Fruit fly (Drosophila melanogaster) whole organism, embryonic: ENCODE measurements around the gene CG44006.

Experiments
- Antp ChIP-seq: fragments of 200-800 bp; sonication (Bioruptor generic); optimal IDR thresholded peaks from 3 replicates; lab custom pipeline; 2016; ENCODE audit warnings: missing biosample characterization, missing genetic modification characterization
- Atf-2 ChIP-seq: fragments of 200-800 bp; sonication (Bioruptor generic); optimal IDR thresholded peaks from 2 replicates; lab custom pipeline; 2016; ENCODE audit warnings: missing biosample characterization, missing genetic modification characterization
- Awh ChIP-seq: fragments of 200-800 bp; sonication (Bioruptor generic); IDR thresholded peaks from 2 replicates; pipeline ENCODE4, ENCODE4 v1.3.6; 2022; ENCODE audit warnings: missing biosample characterization, missing genetic modification characterization
- Bgb ChIP-seq: fragments of 200-800 bp; sonication (Bioruptor generic); IDR thresholded peaks from 2 replicates; pipeline ENCODE4 v1.3.6; 2022; ENCODE audit warnings: missing biosample characterization, missing genetic modification characterization; ENCODE audit not compliant: partially characterized antibody
- CG10209 ChIP-seq: fragments of 200-800 bp; sonication (Bioruptor generic); optimal IDR thresholded peaks from 3 replicates; lab custom pipeline; 2017; ENCODE audit warnings: missing biosample characterization, mild to moderate bottlenecking, missing genetic modification characterization, missing genetic modification reagents
- CG10274 ChIP-seq: fragments of 200-800 bp; sonication (Bioruptor generic); optimal IDR thresholded peaks from 3 replicates; lab custom pipeline; 2017; ENCODE audit warnings: missing biosample characterization, mild to moderate bottlenecking, missing genetic modification characterization
- CG10321 ChIP-seq: fragments of 200-800 bp; sonication (Bioruptor generic); IDR thresholded peaks from 2 replicates; pipeline ENCODE4 v1.3.6; 2022; ENCODE audit warnings: missing biosample characterization, missing genetic modification characterization
- CG11398 ChIP-seq: fragments of 200-800 bp; sonication (Bioruptor generic); optimal IDR thresholded peaks from 2 replicates; lab custom pipeline; 2016; ENCODE audit warnings: missing biosample characterization, missing genetic modification characterization
- CG12071 ChIP-seq: fragments of 200-800 bp; sonication (Bioruptor generic); optimal IDR thresholded peaks from 3 replicates; lab custom pipeline; 2018; ENCODE audit warnings: missing biosample characterization, mild to moderate bottlenecking, missing genetic modification characterization
- CG12659 ChIP-seq: fragments of 200-800 bp; sonication (Bioruptor generic); optimal IDR thresholded peaks from 3 replicates; lab custom pipeline; 2017; ENCODE audit warnings: mild to moderate bottlenecking, missing biosample characterization, missing genetic modification reagents, missing genetic modification characterization
- CG14860 ChIP-seq: fragments of 200-800 bp; sonication (Bioruptor generic); IDR thresholded peaks from 3 replicates; pipeline ENCODE4 v1.3.6; 2022; ENCODE audit warnings: missing biosample characterization, missing genetic modification characterization; ENCODE audit not compliant: partially characterized antibody
- CG16815 ChIP-seq: fragments of 200-800 bp; sonication (Bioruptor generic); optimal IDR thresholded peaks from 3 replicates; lab custom pipeline; 2017; ENCODE audit warnings: missing biosample characterization, mild to moderate bottlenecking, missing genetic modification characterization
- CG17912 ChIP-seq: fragments of 200-800 bp; sonication (Bioruptor generic); optimal IDR thresholded peaks from 2 replicates; lab custom pipeline; 2018; ENCODE audit warnings: missing biosample characterization, mild to moderate bottlenecking, missing genetic modification characterization
- CG2678 ChIP-seq: fragments of 200-800 bp; sonication (Bioruptor generic); optimal IDR thresholded peaks from 3 replicates; lab custom pipeline; 2019; ENCODE audit warnings: missing biosample characterization, mild to moderate bottlenecking, missing genetic modification characterization, moderate library complexity
- CG32767 ChIP-seq: fragments of 200-800 bp; sonication (Bioruptor generic); IDR thresholded peaks from 2 replicates; pipeline ENCODE4 v1.3.6; 2022; ENCODE audit warnings: missing biosample characterization, missing genetic modification characterization
- CG32772 ChIP-seq: fragments of 200-800 bp; sonication (Bioruptor generic); IDR thresholded peaks from 2 replicates; pipeline ENCODE4 v1.3.6; 2022; ENCODE audit warnings: missing biosample characterization, missing genetic modification characterization
- CG4328 ChIP-seq: fragments of 200-800 bp; sonication (Bioruptor generic); optimal IDR thresholded peaks from 3 replicates; lab custom pipeline; 2017; ENCODE audit warnings: missing biosample characterization, missing genetic modification reagents, missing genetic modification characterization
- CG8765 ChIP-seq: fragments of 200-800 bp; sonication (Bioruptor generic); IDR thresholded peaks from 2 replicates; pipeline ENCODE4 v1.3.6; 2022; ENCODE audit warnings: missing biosample characterization, missing genetic modification characterization
- CG9727 ChIP-seq: fragments of 200-800 bp; sonication (Bioruptor generic); optimal IDR thresholded peaks from 3 replicates; lab custom pipeline; 2017; ENCODE audit warnings: missing biosample characterization, mild to moderate bottlenecking, missing genetic modification characterization
- Dip3 ChIP-seq: fragments of 200-800 bp; sonication (Bioruptor generic); optimal IDR thresholded peaks from 3 replicates; lab custom pipeline; 2016; ENCODE audit warnings: missing biosample characterization, missing genetic modification characterization
- Fer1 ChIP-seq: fragments of 200-800 bp; sonication (Bioruptor generic); optimal IDR thresholded peaks from 2 replicates; lab custom pipeline; 2017; ENCODE audit warnings: missing biosample characterization, mild to moderate bottlenecking, missing genetic modification characterization
- H2.0 ChIP-seq: fragments of 200-800 bp; sonication (Bioruptor generic); IDR thresholded peaks from 2 replicates; pipeline ENCODE4 v1.3.6; 2022; ENCODE audit warnings: missing biosample characterization, missing genetic modification characterization
- HLH3B ChIP-seq: fragments of 200-800 bp; sonication (Bioruptor generic); IDR thresholded peaks from 2 replicates; pipeline ENCODE4 v1.3.6; 2022; ENCODE audit warnings: missing biosample characterization, missing genetic modification characterization
- Hey ChIP-seq: fragments of 200-800 bp; sonication (Bioruptor generic); optimal IDR thresholded peaks from 3 replicates; lab custom pipeline; 2018; ENCODE audit warnings: missing biosample characterization, mild to moderate bottlenecking, missing genetic modification characterization
- Meics ChIP-seq: fragments of 200-800 bp; sonication (Bioruptor generic); optimal IDR thresholded peaks from 2 replicates; lab custom pipeline; 2017; ENCODE audit warnings: missing biosample characterization, mild to moderate bottlenecking, missing genetic modification characterization
- Myb ChIP-seq: fragments of 200-800 bp; sonication (Bioruptor generic); optimal IDR thresholded peaks from 2 replicates; lab custom pipeline; 2016; ENCODE audit warnings: missing biosample characterization, missing genetic modification characterization
- Scr ChIP-seq: fragments of 200-800 bp; sonication (Bioruptor generic); IDR thresholded peaks from 2 replicates; pipeline ENCODE4 v1.3.6; 2022; ENCODE audit warnings: missing biosample characterization, missing genetic modification characterization; ENCODE audit not compliant: partially characterized antibody
- Ssrp ChIP-seq: fragments of 200-800 bp; sonication (Bioruptor generic); optimal IDR thresholded peaks from 2 replicates; lab custom pipeline; 2018; ENCODE audit warnings: missing biosample characterization, mild to moderate bottlenecking, missing genetic modification characterization, moderate library complexity
- Taf1 ChIP-seq: fragments of 200-800 bp; sonication (Bioruptor generic); IDR thresholded peaks from 2 replicates; pipeline ENCODE4 v1.3.6; 2022; ENCODE audit warnings: missing biosample characterization, missing genetic modification characterization
- Trl ChIP-seq, 3 experiments: fragments of >200 bp in 2 of 3; fragments of 200-800 bp in 1 of 3; sonication (Bioruptor generic) in 1 of 3; optimal IDR thresholded peaks; 2 replicates in 1 of 3; 3 replicates in 2 of 3; lab custom pipeline; 2016 to 2017; ENCODE audit warnings: missing biosample characterization in 1 of 3, missing genetic modification characterization in 1 of 3
- YL-1 ChIP-seq: fragments of 200-800 bp; sonication (Bioruptor generic); optimal IDR thresholded peaks from 3 replicates; lab custom pipeline; 2017; ENCODE audit warnings: missing biosample characterization, mild to moderate bottlenecking, missing genetic modification characterization
- amos ChIP-seq: fragments of 200-800 bp; sonication (Bioruptor generic); IDR thresholded peaks from 2 replicates; pipeline ENCODE4 v1.3.6; 2022; ENCODE audit warnings: missing biosample characterization, missing genetic modification characterization; ENCODE audit not compliant: partially characterized antibody
- ap ChIP-seq: fragments of 200-800 bp; sonication (Bioruptor generic); IDR thresholded peaks from 2 replicates; pipeline ENCODE4 v1.3.6; 2022; ENCODE audit warnings: missing biosample characterization, missing genetic modification characterization
- bab2 ChIP-seq: fragments of 200-800 bp; sonication (Bioruptor generic); optimal IDR thresholded peaks from 2 replicates; lab custom pipeline; 2016; ENCODE audit warnings: missing biosample characterization, missing genetic modification characterization
- bbx ChIP-seq: fragments of 200-800 bp; sonication (Bioruptor generic); IDR thresholded peaks from 2 replicates; pipeline ENCODE4 v1.3.6; 2022; ENCODE audit warnings: missing biosample characterization, missing genetic modification characterization; ENCODE audit not compliant: partially characterized antibody
- en ChIP-seq: fragments of 200-800 bp; sonication (Bioruptor generic); optimal IDR thresholded peaks from 2 replicates; lab custom pipeline; 2016; ENCODE audit warnings: missing biosample characterization, missing genetic modification characterization
- fd102C ChIP-seq: fragments of 200-800 bp; sonication (Bioruptor generic); optimal IDR thresholded peaks from 2 replicates; lab custom pipeline; 2018; ENCODE audit warnings: missing biosample characterization, mild to moderate bottlenecking, missing genetic modification characterization, moderate library complexity
- fru ChIP-seq: fragments of >200 bp; optimal IDR thresholded peaks from 2 replicates; lab custom pipeline; 2017
- gce ChIP-seq: fragments of 200-800 bp; sonication (Bioruptor generic); IDR thresholded peaks from 3 replicates; pipeline ENCODE4 v1.3.6; 2022; ENCODE audit warnings: missing biosample characterization, missing genetic modification characterization
- jumu ChIP-seq: fragments of 200-800 bp; sonication (Bioruptor generic); optimal IDR thresholded peaks from 3 replicates; lab custom pipeline; 2016; ENCODE audit warnings: missing biosample characterization, missing genetic modification characterization
- ken ChIP-seq: fragments of 200-800 bp; sonication (Bioruptor generic); IDR thresholded peaks from 3 replicates; pipeline ENCODE4 v1.3.6; 2022; ENCODE audit warnings: missing biosample characterization, missing genetic modification characterization
- luna ChIP-seq: fragments of 200-800 bp; sonication (Bioruptor generic); optimal IDR thresholded peaks from 2 replicates; lab custom pipeline; 2016; ENCODE audit warnings: missing biosample characterization, missing genetic modification characterization
- phol ChIP-seq: fragments of 200-800 bp; sonication (Bioruptor generic); optimal IDR thresholded peaks from 3 replicates; lab custom pipeline; 2018; ENCODE audit warnings: missing biosample characterization, mild to moderate bottlenecking, missing genetic modification characterization, moderate library complexity
- sc ChIP-seq, 3 experiments: fragments of >200 bp in 2 of 3; fragments of 200-800 bp in 1 of 3; sonication (Bioruptor generic) in 1 of 3; optimal IDR thresholded peaks; 2 replicates in 2 of 3; 3 replicates in 1 of 3; lab custom pipeline; 2017; ENCODE audit warnings: mild to moderate bottlenecking in 1 of 3, missing biosample characterization in 1 of 3, missing genetic modification characterization in 1 of 3, missing genetic modification reagents in 1 of 3
- sens ChIP-seq: fragments of 200-800 bp; sonication (Bioruptor generic); peaks from one replicate; lab custom pipeline; 2016; ENCODE audit warnings: missing biosample characterization, missing genetic modification characterization
- seq ChIP-seq: fragments of 200-800 bp; sonication (Bioruptor generic); IDR thresholded peaks from 2 replicates; pipeline ENCODE4 v1.3.6; 2022; ENCODE audit warnings: missing biosample characterization, missing genetic modification characterization
- shn ChIP-seq: fragments of 200-800 bp; sonication (Bioruptor generic); optimal IDR thresholded peaks from 3 replicates; lab custom pipeline; 2016; ENCODE audit warnings: missing biosample characterization, missing genetic modification characterization
- trh ChIP-seq: fragments of 200-800 bp; sonication (Bioruptor generic); optimal IDR thresholded peaks from 2 replicates; lab custom pipeline; 2016; ENCODE audit warnings: missing biosample characterization, missing genetic modification characterization
- z ChIP-seq: fragments of 200-800 bp; sonication (Bioruptor generic); IDR thresholded peaks from 3 replicates; pipeline ENCODE4 v1.3.6; 2022; ENCODE audit warnings: missing biosample characterization, missing genetic modification characterization
- zen ChIP-seq: fragments of 200-800 bp; sonication (Bioruptor generic); optimal IDR thresholded peaks from 3 replicates; lab custom pipeline; 2018; ENCODE audit warnings: missing biosample characterization, mild to moderate bottlenecking, missing genetic modification characterization, moderate library complexity
- zf30C ChIP-seq: fragments of 200-800 bp; sonication (Bioruptor generic); optimal IDR thresholded peaks from 3 replicates; lab custom pipeline; 2018; ENCODE audit warnings: missing biosample characterization, mild to moderate bottlenecking, missing genetic modification characterization
- zfh1 ChIP-seq: fragments of 200-800 bp; sonication (Bioruptor generic); IDR thresholded peaks from 3 replicates; pipeline ENCODE4 v1.3.6; 2022; ENCODE audit warnings: missing biosample characterization, missing genetic modification characterization

CG44006 gene

DNA sequence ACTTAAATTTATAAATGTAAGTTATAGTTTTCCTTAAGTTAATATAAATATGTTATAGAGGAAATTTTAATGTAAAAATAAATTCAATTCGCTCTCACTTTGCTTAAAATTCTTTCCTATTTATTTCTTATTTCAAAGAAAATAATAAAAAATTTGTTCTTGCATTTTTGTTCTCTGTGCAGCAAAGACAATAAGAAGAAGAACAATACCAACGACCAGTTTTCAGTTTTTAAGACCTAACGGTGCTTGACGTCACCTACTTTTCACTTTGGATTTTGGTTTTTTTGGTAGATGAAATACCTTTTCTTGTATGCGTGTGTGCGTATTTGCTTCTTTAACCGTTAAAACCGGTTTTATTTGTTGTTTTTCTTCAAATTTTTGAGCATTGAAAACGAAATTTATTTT, 32.2 kb upstream of the CG44006 start (continued):
- TF ChIP-seq CG10209 (GFP tag; lab: Kevin White, UChicago), result no peak
- no peak for TF ChIP-seq CG32772
- no peak for TF ChIP-seq Meics (GFP tag; lab: Kevin White, UChicago)
- no peak for TF ChIP-seq CG16815
- TF ChIP-seq bab2 (GFP tag; lab: Kevin White, UChicago), result no peak
- TF ChIP-seq zfh1, result no peak
- no peak for TF ChIP-seq Bgb (GFP tag; lab: Robert Waterston, UW)
- no peak for TF ChIP-seq CG10274 (GFP tag; lab: Kevin White, UChicago)
- TF ChIP-seq CG32767 (GFP tag; lab: Robert Waterston, UW), result no peak
- no peak for TF ChIP-seq ken (GFP tag; lab: Robert Waterston, UW)
- TF ChIP-seq Scr (GFP tag; lab: Robert Waterston, UW), result no peak
- TF ChIP-seq HLH3B (GFP tag; lab: Robert Waterston, UW), result no peak
- TF ChIP-seq Antp (GFP tag; lab: Kevin White, UChicago), result no peak
- TF ChIP-seq gce (GFP tag; lab: Robert Waterston, UW), result no peak
- TF ChIP-seq z (GFP tag; lab: Robert Waterston, UW), result no peak
- TF ChIP-seq CG12071 (GFP tag; lab: Kevin White, UChicago), result no peak
- TF ChIP-seq CG10321 (GFP tag; lab: Robert Waterston, UW), result no peak
- TF ChIP-seq zf30C (GFP tag; lab: Kevin White, UChicago), result peak; percentile 74
- no peak for TF ChIP-seq ap (GFP tag; lab: Robert Waterston, UW)
- TF ChIP-seq CG4328 (GFP tag; lab: Kevin White, UChicago), result no peak
- peak; percentile 61 for TF ChIP-seq CG2678 (tag; lab: Kevin White, UChicago)
- no peak for TF ChIP-seq Myb (GFP tag; lab: Kevin White, UChicago)
- no peak for TF ChIP-seq bbx (GFP tag; lab: Robert Waterston, UW)
- peak; percentile 69 for TF ChIP-seq sens (GFP tag; lab: Kevin White, UChicago)
- no peak for TF ChIP-seq CG14860 (GFP tag; lab: Robert Waterston, UW)
- no peak for TF ChIP-seq Awh (GFP tag; lab: Robert Waterston, UW)
- no peak for TF ChIP-seq Fer1 (GFP tag; lab: Kevin White, UChicago)
- TF ChIP-seq CG11398 (GFP tag; lab: Kevin White, UChicago), result no peak
- no peak for TF ChIP-seq shn (GFP tag; lab: Kevin White, UChicago)
- TF ChIP-seq fru (lab: Kevin White, UChicago), result no peak
- no peak for TF ChIP-seq zen (tag; lab: Kevin White, UChicago)
- TF ChIP-seq Taf1 (GFP tag; lab: Robert Waterston, UW), result no peak
- peak; percentile 58 for TF ChIP-seq Ssrp (tag; lab: Kevin White, UChicago)
- TF ChIP-seq luna (GFP tag; lab: Kevin White, UChicago), result no peak
- TF ChIP-seq sc (optimal IDR thresholded peaks at IDR 0.05; lab: Kevin White, UChicago), result no peak
- no peak for TF ChIP-seq sc (GFP tag; optimal IDR thresholded peaks at IDR 0.05; lab: Kevin White, UChicago)
- TF ChIP-seq Trl (optimal IDR thresholded peaks at IDR 0.05; lab: Kevin White, UChicago), result no peak
- no peak for TF ChIP-seq Trl (GFP tag; optimal IDR thresholded peaks at IDR 0.05; lab: Kevin White, UChicago)
- no peak for TF ChIP-seq CG12659 (GFP tag; lab: Kevin White, UChicago)
- TF ChIP-seq jumu (GFP tag; lab: Kevin White, UChicago), result no peak
- peak; percentile 65 for TF ChIP-seq phol (tag; lab: Kevin White, UChicago)
- TF ChIP-seq CG9727 (GFP tag; lab: Kevin White, UChicago), result peak; percentile 37
- TF ChIP-seq Hey, result no peak
- no peak for TF ChIP-seq H2.0 (GFP tag; lab: Robert Waterston, UW)
- no peak for TF ChIP-seq Dip3 (GFP tag; lab: Kevin White, UChicago)
- TF ChIP-seq amos (GFP tag; lab: Robert Waterston, UW), result no peak
- TF ChIP-seq seq (GFP tag; lab: Robert Waterston, UW), result no peak
- TF ChIP-seq CG17912 (GFP tag; lab: Kevin White, UChicago), result no peak
- no peak for TF ChIP-seq fd102C (GFP tag; lab: Kevin White, UChicago)
- no peak for TF ChIP-seq en (GFP tag; lab: Kevin White, UChicago)
- TF ChIP-seq CG8765 (GFP tag; lab: Robert Waterston, UW), result no peak
- no peak for TF ChIP-seq trh (GFP tag; lab: Kevin White, UChicago)
- TF ChIP-seq YL-1, result no peak
- no peak for TF ChIP-seq Atf-2 (GFP tag; lab: Kevin White, UChicago)
